Fruit fly (Drosophila melanogaster) whole organism, prepupa: ENCODE results near the gene CG14427.

Experiments used
- CG6163 ChIP-seq: fragments of 200-800 bp; sonication (Bioruptor generic); IDR thresholded peaks from 3 replicates; pipeline ENCODE4 v1.3.6; 2022; ENCODE audit warnings: missing biosample characterization, missing genetic modification characterization
- Hr4 ChIP-seq: fragments of 200-800 bp; sonication (Bioruptor generic); optimal IDR thresholded peaks from 3 replicates; lab custom pipeline; 2016; ENCODE audit warnings: missing biosample characterization, missing genetic modification characterization
- lz ChIP-seq: fragments of 200-800 bp; sonication (Bioruptor generic); optimal IDR thresholded peaks from 3 replicates; lab custom pipeline; 2016; ENCODE audit warnings: missing biosample characterization, missing genetic modification characterization

dm6 chrX:6996130-6996529 lies 44.3 kb upstream of the CG14427 start:
- TF ChIP-seq lz (GFP tag; lab: Kevin White, UChicago) (no peak), CG6163 (GFP tag; lab: Robert Waterston, UW) (no peak), Hr4 (GFP tag; lab: Kevin White, UChicago) (no peak)
